Worm (Caenorhabditis elegans): ENCODE data around the gene ZK180.6.

- no peak for TF ChIP-seq tab-1 (GFP tag; IDR thresholded peaks at IDR 0.05)
- TF ChIP-seq ref-1 (GFP tag; conservative IDR thresholded peaks at IDR 0.05): no peak
- no peak for TF ChIP-seq cog-1 (tag; optimal IDR thresholded peaks at IDR 0.05)
- TF ChIP-seq ztf-29 (GFP tag; IDR thresholded peaks at IDR 0.05): no peak
- no peak for TF ChIP-seq flt-1 (GFP tag; IDR thresholded peaks at IDR 0.05)
- TF ChIP-seq ztf-23 (GFP tag; IDR thresholded peaks at IDR 0.05): no peak
- TF ChIP-seq klf-2 (GFP tag; conservative IDR thresholded peaks at IDR 0.05): no peak
- TF ChIP-seq med-1 (GFP tag; optimal IDR thresholded peaks at IDR 0.05; ENCODE audit: insufficient read depth): no peak
Observed at ce11 chrIV:4473767-4474166, 51.1 kb downstream of the ZK180.6 start.

All from whole organism, midembryonic.